Worm (Caenorhabditis elegans) whole organism, L4 larva: Measurements from ENCODE around the gene D1054.5.

Experiments
- F49E8.2 ChIP-seq: sonication (generic microtip); optimal IDR thresholded peaks from 2 replicates; lab custom pipeline; 2016; ENCODE audit warnings: missing compliant biosample characterization, mild to moderate bottlenecking, missing genetic modification characterization, borderline replicate concordance
- R02D3.7 ChIP-seq: fragments of 150-350 bp; sonication (generic microtip); optimal IDR thresholded peaks from 3 replicates; lab custom pipeline; 2014; ENCODE audit warnings: missing biosample characterization, missing genetic modification characterization
- T20F7.1 ChIP-seq: fragments of 200-800 bp; sonication (Bioruptor generic); optimal IDR thresholded peaks from 2 replicates; lab custom pipeline; 2018; ENCODE audit warnings: mild to moderate bottlenecking, missing genetic modification characterization, missing compliant biosample characterization
- T26A8.4 ChIP-seq: fragments of 200-800 bp; sonication (Bioruptor generic); IDR thresholded peaks from 2 replicates; pipeline ENCODE4 v1.3.6; 2022; ENCODE audit warnings: missing genetic modification characterization, missing compliant biosample characterization
- Y75B8A.6 ChIP-seq: fragments of 200-800 bp; sonication (Bioruptor generic); IDR thresholded peaks from 2 replicates; pipeline ENCODE4 v1.3.6; 2022; ENCODE audit warnings: missing genetic modification reagents, missing genetic modification characterization, missing compliant biosample characterization
- ZK337.2 ChIP-seq: fragments of 200-800 bp; sonication (Bioruptor generic); IDR thresholded peaks from 2 replicates; pipeline ENCODE4 v1.3.6; 2022; ENCODE audit warnings: missing genetic modification reagents, missing genetic modification characterization, missing compliant biosample characterization
- aha-1 ChIP-seq: fragments of 150-350 bp; peaks from one replicate; lab custom pipeline; 2014; ENCODE audit warnings: missing biosample characterization, missing genetic modification characterization
- ama-1 ChIP-seq: fragments of 150-350 bp; optimal IDR thresholded peaks from 2 replicates; lab custom pipeline; 2014; ENCODE audit warnings: inconsistent platforms, mixed read lengths
- arid-1 ChIP-seq: fragments of 200-800 bp; sonication (Bioruptor generic); conservative IDR thresholded peaks from 2 replicates; pipeline ENCODE4 v1.3.6; 2022; ENCODE audit warnings: missing genetic modification reagents, missing genetic modification characterization, missing compliant biosample characterization
- ceh-28 ChIP-seq: fragments of 150-350 bp; optimal IDR thresholded peaks from 2 replicates; lab custom pipeline; 2014; ENCODE audit warnings: missing biosample characterization, missing genetic modification reagents, missing genetic modification characterization
- ceh-44 ChIP-seq: fragments of 200-800 bp; sonication (Bioruptor generic); IDR thresholded peaks from 2 replicates; pipeline ENCODE4 v1.3.6; 2022; ENCODE audit warnings: missing genetic modification reagents, missing genetic modification characterization, missing compliant biosample characterization
- ctbp-1 ChIP-seq: fragments of 200-800 bp; sonication (Bioruptor generic); IDR thresholded peaks from 2 replicates; pipeline ENCODE4 v1.3.6; 2022; ENCODE audit warnings: missing genetic modification reagents, missing genetic modification characterization, missing compliant biosample characterization
- daf-12 ChIP-seq: fragments of 150-350 bp; optimal IDR thresholded peaks from 2 replicates; lab custom pipeline; 2014; ENCODE audit warnings: missing biosample characterization, missing genetic modification reagents, missing genetic modification characterization
- daf-16 ChIP-seq, 3 experiments: sonication (generic microtip); optimal IDR thresholded peaks; 2 replicates each; lab custom pipeline; 2016 to 2017; ENCODE audit warnings: missing genetic modification characterization in 3 of 3, missing genetic modification reagents in 3 of 3, mild to moderate bottlenecking in 2 of 3, missing compliant biosample characterization in 2 of 3, missing biosample characterization in 1 of 3, moderate library complexity in 1 of 3
- dmd-8 ChIP-seq: fragments of 200-800 bp; sonication (Bioruptor generic); IDR thresholded peaks from 2 replicates; pipeline ENCODE4 v1.3.6; 2022; ENCODE audit warnings: missing genetic modification characterization, missing compliant biosample characterization
- fkh-10 ChIP-seq: fragments of 150-350 bp; optimal IDR thresholded peaks from 2 replicates; lab custom pipeline; 2014; ENCODE audit warnings: missing biosample characterization, missing genetic modification reagents, missing genetic modification characterization
- gei-8 ChIP-seq: fragments of 200-800 bp; sonication (Bioruptor generic); optimal IDR thresholded peaks from 2 replicates; lab custom pipeline; 2018; ENCODE audit warnings: mild to moderate bottlenecking, missing genetic modification characterization, missing compliant biosample characterization
- hlh-11 ChIP-seq: fragments of 200-800 bp; sonication (Bioruptor generic); optimal IDR thresholded peaks from 2 replicates; lab custom pipeline; 2018; ENCODE audit warnings: mild to moderate bottlenecking, missing genetic modification characterization, missing compliant biosample characterization
- hlh-30 ChIP-seq: sonication (generic microtip); optimal IDR thresholded peaks from 2 replicates; lab custom pipeline; 2017; ENCODE audit warnings: antibody characterized with exemption, mild to moderate bottlenecking, missing genetic modification characterization, missing compliant biosample characterization; ENCODE audit not compliant: insufficient read depth
- hmg-1.1 ChIP-seq: fragments of 200-800 bp; sonication (Bioruptor generic); IDR thresholded peaks from 2 replicates; pipeline ENCODE4 v1.3.6; 2022; ENCODE audit warnings: missing genetic modification reagents, missing genetic modification characterization, missing compliant biosample characterization
- lim-7 ChIP-seq: fragments of 200-800 bp; sonication (Bioruptor generic); IDR thresholded peaks from 2 replicates; pipeline ENCODE4 v1.3.6; 2022; ENCODE audit warnings: missing genetic modification characterization, missing compliant biosample characterization
- lin-1 ChIP-seq: fragments of 200-800 bp; sonication (Bioruptor generic); IDR thresholded peaks from 2 replicates; pipeline ENCODE4 v1.3.6; 2022; ENCODE audit warnings: missing genetic modification reagents, missing genetic modification characterization, missing compliant biosample characterization
- lin-15B ChIP-seq: fragments of 150-350 bp; sonication (generic microtip); optimal IDR thresholded peaks from 3 replicates; lab custom pipeline; 2014; ENCODE audit warnings: missing biosample characterization, missing genetic modification characterization
- lin-29 ChIP-seq: fragments of 200-800 bp; sonication (Bioruptor generic); IDR thresholded peaks from 2 replicates; pipeline ENCODE4 v1.3.6; 2022; ENCODE audit warnings: missing genetic modification reagents, missing genetic modification characterization, missing compliant biosample characterization
- lir-3 ChIP-seq: sonication (generic microtip); optimal IDR thresholded peaks from 2 replicates; lab custom pipeline; 2016; ENCODE audit warnings: mild to moderate bottlenecking, missing genetic modification characterization, missing compliant biosample characterization
- lsy-2 ChIP-seq, 2 experiments: fragments of 150-350 bp in 1 of 2; sonication (generic microtip) in 1 of 2; optimal IDR thresholded peaks; 2 replicates each; lab custom pipeline; 2014 to 2017; ENCODE audit warnings: missing biosample characterization in 2 of 2, missing genetic modification characterization in 2 of 2
- madf-9 ChIP-seq: fragments of 200-800 bp; sonication (Bioruptor generic); conservative IDR thresholded peaks from 2 replicates; pipeline ENCODE4 v1.3.6; 2022; ENCODE audit warnings: missing genetic modification reagents, missing genetic modification characterization, missing compliant biosample characterization
- mxl-3 ChIP-seq: fragments of 200-800 bp; sonication (Bioruptor generic); optimal IDR thresholded peaks from 2 replicates; lab custom pipeline; 2018; ENCODE audit warnings: mild to moderate bottlenecking, missing genetic modification characterization, missing compliant biosample characterization
- nhr-10 ChIP-seq: fragments of 150-350 bp; optimal IDR thresholded peaks from 2 replicates; lab custom pipeline; 2014; ENCODE audit warnings: missing biosample characterization, missing genetic modification characterization
- nhr-102 ChIP-seq: sonication (generic microtip); optimal IDR thresholded peaks from 2 replicates; lab custom pipeline; 2016; ENCODE audit warnings: mild to moderate bottlenecking, missing genetic modification characterization, moderate library complexity, missing compliant biosample characterization
- nhr-11 ChIP-seq: fragments of 150-350 bp; optimal IDR thresholded peaks from 2 replicates; lab custom pipeline; 2014; ENCODE audit warnings: missing biosample characterization, missing genetic modification characterization
- nhr-111 ChIP-seq: fragments of 200-800 bp; sonication (Bioruptor generic); optimal IDR thresholded peaks from 2 replicates; lab custom pipeline; 2018; ENCODE audit warnings: mild to moderate bottlenecking, missing genetic modification characterization, missing compliant biosample characterization
- nhr-237 ChIP-seq: sonication (generic microtip); optimal IDR thresholded peaks from 2 replicates; lab custom pipeline; 2017; ENCODE audit warnings: missing biosample characterization, missing genetic modification characterization
- nhr-25 ChIP-seq: sonication (generic microtip); optimal IDR thresholded peaks from 2 replicates; lab custom pipeline; 2017; ENCODE audit warnings: missing genetic modification characterization, mild to moderate bottlenecking, missing compliant biosample characterization, antibody characterized with exemption, moderate library complexity, borderline replicate concordance; ENCODE audit not compliant: insufficient read depth
- nhr-6 ChIP-seq: fragments of 150-350 bp; optimal IDR thresholded peaks from 2 replicates; lab custom pipeline; 2014; ENCODE audit warnings: missing biosample characterization, missing genetic modification characterization
- nhr-76 ChIP-seq: fragments of 150-350 bp; optimal IDR thresholded peaks from 2 replicates; lab custom pipeline; 2014; ENCODE audit warnings: missing biosample characterization, missing genetic modification characterization
- nhr-77 ChIP-seq: fragments of 150-350 bp; optimal IDR thresholded peaks from 2 replicates; lab custom pipeline; 2014; ENCODE audit warnings: missing biosample characterization, missing genetic modification characterization
- pha-4 ChIP-seq, 2 experiments: fragments of 150-350 bp in 1 of 2; fragments of 200-800 bp in 1 of 2; sonication (Bioruptor generic) in 1 of 2; IDR thresholded peaks in 1 of 2; optimal IDR thresholded peaks in 1 of 2; 2 replicates each; pipeline versions ENCODE4 v1.3.6 to Lab custom; 2014 to 2022; ENCODE audit warnings: missing genetic modification characterization in 2 of 2, missing genetic modification reagents in 2 of 2, missing biosample characterization in 1 of 2, missing compliant biosample characterization in 1 of 2
- set-16 ChIP-seq: fragments of 200-800 bp; sonication (Bioruptor generic); IDR thresholded peaks from 2 replicates; pipeline ENCODE4 v1.3.6; 2022; ENCODE audit warnings: missing genetic modification reagents, missing genetic modification characterization, missing compliant biosample characterization
- spr-1 ChIP-seq: sonication (generic microtip); optimal IDR thresholded peaks from 2 replicates; lab custom pipeline; 2016; ENCODE audit warnings: mild to moderate bottlenecking, missing genetic modification characterization, missing compliant biosample characterization
- tra-1 ChIP-seq: fragments of 200-800 bp; sonication (Bioruptor generic); IDR thresholded peaks from 2 replicates; pipeline ENCODE4 v1.3.6; 2022; ENCODE audit warnings: missing genetic modification reagents, missing genetic modification characterization, missing compliant biosample characterization
- unc-130 ChIP-seq: sonication (generic microtip); optimal IDR thresholded peaks from 2 replicates; lab custom pipeline; 2016; ENCODE audit warnings: missing genetic modification reagents, missing genetic modification characterization, missing compliant biosample characterization
- unc-62 ChIP-seq, 3 experiments: fragments of 150-350 bp in 1 of 3; sonication (generic microtip); optimal IDR thresholded peaks in 2 of 3; peaks in 1 of 3; 1 replicate in 1 of 3; 2 replicates in 2 of 3; lab custom pipeline; 2014 to 2017; ENCODE audit warnings: missing biosample characterization in 3 of 3, missing genetic modification characterization in 3 of 3, missing genetic modification reagents in 3 of 3, missing genotype in 1 of 3
- zag-1 ChIP-seq: fragments of 150-350 bp; optimal IDR thresholded peaks from 2 replicates; lab custom pipeline; 2014; ENCODE audit warnings: missing biosample characterization, missing genetic modification characterization
- zip-11 ChIP-seq: fragments of 200-800 bp; sonication (Bioruptor generic); IDR thresholded peaks from 2 replicates; pipeline ENCODE4 v1.3.6; 2022; ENCODE audit warnings: missing genetic modification characterization, missing compliant biosample characterization

Gene D1054.5

ce11 chrV:10724472-10724871, 51.9 kb downstream of the D1054.5 start:
- TF ChIP-seq aha-1 (tag; lab: Kevin White, UChicago) (peak; percentile 89), nhr-25 (no peak), hlh-11 (tag; lab: Kevin White, UChicago) (peak; percentile 4), hlh-30 (tag; lab: Kevin White, UChicago) (peak; percentile 70), ZK337.2 (no peak)

ce11 chrV:10723583-10723982, 52.8 kb downstream of the D1054.5 start:
- TF ChIP-seq nhr-11 = peak; percentile 34
- peak in 1 of 2 experiments; percentile 41 for TF ChIP-seq daf-16 (GFP tag; optimal IDR thresholded peaks at IDR 0.05; lab: Kevin White, UChicago)
- no peak for TF ChIP-seq daf-16 (tag; optimal IDR thresholded peaks at IDR 0.05; lab: Kevin White, UChicago)
- TF ChIP-seq unc-62 (GFP tag; optimal IDR thresholded peaks at IDR 0.05 in 1 of 2; lab: Kevin White, UChicago) = peak in 1 of 2 experiments; percentile 99
- no peak for TF ChIP-seq unc-62 (tag; optimal IDR thresholded peaks at IDR 0.05; lab: Kevin White, UChicago)
- no peak for TF ChIP-seq ceh-28
- TF ChIP-seq fkh-10 (GFP tag; lab: Kevin White, UChicago) = no peak
- TF ChIP-seq ceh-44 (GFP tag; lab: Robert Waterston, UW) = no peak
- no peak for TF ChIP-seq madf-9
- TF ChIP-seq dmd-8 = no peak
- TF ChIP-seq tra-1 (GFP tag; lab: Robert Waterston, UW) = no peak
- no peak for TF ChIP-seq lsy-2 (tag; optimal IDR thresholded peaks at IDR 0.05; lab: Kevin White, UChicago)

- TF ChIP-seq lin-1 (no peak), nhr-6 (tag; lab: Kevin White, UChicago) (peak; percentile 30), F49E8.2 (tag; lab: Kevin White, UChicago) (no peak), nhr-237 (tag; lab: Kevin White, UChicago) (no peak), daf-12 (no peak), dmd-8 (no peak), gei-8 (no peak), nhr-77 (tag; lab: Kevin White, UChicago) (no peak), mxl-3 (GFP tag; lab: Kevin White, UChicago) (no peak), hmg-1.1 (GFP tag; lab: Robert Waterston, UW) (no peak), T20F7.1 (GFP tag; lab: Kevin White, UChicago) (no peak), nhr-111 (GFP tag; lab: Kevin White, UChicago) (no peak), arid-1 (GFP tag; lab: Robert Waterston, UW) (no peak), lin-29 (GFP tag; lab: Robert Waterston, UW) (no peak), lim-7 (GFP tag; lab: Robert Waterston, UW) (no peak), nhr-76 (no peak), tra-1 (GFP tag; lab: Robert Waterston, UW) (no peak), lin-15B (tag; lab: Kevin White, UChicago) (no peak), fkh-10 (GFP tag; lab: Kevin White, UChicago) (no peak), unc-130 (GFP tag; lab: Kevin White, UChicago) (no peak), ama-1 (no peak), ctbp-1 (GFP tag; lab: Robert Waterston, UW) (no peak), pha-4 (GFP tag; IDR thresholded peaks at IDR 0.05; lab: Robert Waterston, UW) (no peak), pha-4 (tag; optimal IDR thresholded peaks at IDR 0.05; lab: Kevin White, UChicago) (peak; percentile 17), zag-1 (tag; lab: Kevin White, UChicago) (no peak), nhr-11 (no peak), Y75B8A.6 (no peak), madf-9 (no peak), R02D3.7 (tag; lab: Kevin White, UChicago) (no peak), zip-11 (no peak), lir-3 (tag; lab: Kevin White, UChicago) (no peak), hlh-30 (tag; lab: Kevin White, UChicago) (peak; percentile 89), set-16 (no peak), spr-1 (no peak), unc-62 (GFP tag; optimal IDR thresholded peaks at IDR 0.05 in 1 of 2; lab: Kevin White, UChicago) (peak in 1 of 2 experiments; percentile 25), unc-62 (tag; optimal IDR thresholded peaks at IDR 0.05; lab: Kevin White, UChicago) (no peak), nhr-10 (tag; lab: Kevin White, UChicago) (no peak), ZK337.2 (no peak), lsy-2 (tag; optimal IDR thresholded peaks at IDR 0.05; lab: Kevin White, UChicago) (peak in 1 of 2 experiments; percentile 19), nhr-102 (tag; lab: Kevin White, UChicago) (no peak), T26A8.4 (GFP tag; lab: Robert Waterston, UW) (no peak)
Observed at ce11 chrV:10723181-10723580, 53.2 kb downstream of the D1054.5 start.
